Worm (Caenorhabditis elegans) whole organism, L4 larva: ENCODE results near the gene rnp-7.

Source experiments
- aha-1 ChIP-seq: fragments of 150-350 bp; peaks from one replicate; lab custom pipeline; 2014; ENCODE audit warnings: missing biosample characterization, missing genetic modification characterization
- aly-2 ChIP-seq: sonication (generic microtip); optimal IDR thresholded peaks from 2 replicates; lab custom pipeline; 2018; ENCODE audit warnings: missing biosample characterization, missing genetic modification characterization
- ceh-82 ChIP-seq: sonication (generic microtip); optimal IDR thresholded peaks from 2 replicates; lab custom pipeline; 2017; ENCODE audit warnings: missing biosample characterization, missing genetic modification characterization
- daf-8 ChIP-seq: fragments of 200-800 bp; sonication (Bioruptor generic); IDR thresholded peaks from 2 replicates; pipeline ENCODE4 v1.3.6; 2022; ENCODE audit warnings: missing genetic modification characterization, missing compliant biosample characterization
- nhr-77 ChIP-seq: fragments of 150-350 bp; optimal IDR thresholded peaks from 2 replicates; lab custom pipeline; 2014; ENCODE audit warnings: missing biosample characterization, missing genetic modification characterization
- snpc-4 ChIP-seq: fragments of 150-350 bp; optimal IDR thresholded peaks from 2 replicates; lab custom pipeline; 2014; ENCODE audit warnings: missing biosample characterization, missing genetic modification characterization
- unc-130 ChIP-seq: sonication (generic microtip); optimal IDR thresholded peaks from 2 replicates; lab custom pipeline; 2016; ENCODE audit warnings: missing genetic modification reagents, missing genetic modification characterization, missing compliant biosample characterization

DNA sequence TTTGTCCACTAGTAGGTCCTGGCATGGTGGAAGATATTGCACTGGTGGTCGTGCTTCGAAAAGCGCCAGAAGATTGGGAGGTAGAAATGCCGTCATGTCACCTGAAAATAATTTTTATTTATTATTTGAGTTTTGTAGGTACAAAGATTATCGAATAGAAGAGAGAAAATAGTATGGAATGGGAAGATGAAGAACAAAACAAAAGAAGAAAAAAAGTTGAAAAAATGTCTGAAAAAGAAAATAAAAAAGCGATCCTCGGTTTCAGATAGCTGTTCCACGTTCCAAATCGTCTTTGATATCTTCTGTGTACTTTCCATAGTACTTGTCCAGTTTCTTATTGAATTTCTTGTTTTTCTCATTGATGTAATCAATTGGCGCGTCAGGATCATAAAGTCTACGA is at the start of gene rnp-7:
- TF ChIP-seq daf-8 (no peak), aha-1 (no peak), nhr-77 (no peak), snpc-4 (tag; lab: Kevin White, UChicago) (no peak), aly-2 (tag; lab: Kevin White, UChicago) (no peak), unc-130 (GFP tag; lab: Kevin White, UChicago) (no peak), ceh-82 (tag; lab: Kevin White, UChicago) (no peak)
